Fruit fly (Drosophila melanogaster) whole organism: ENCODE data around the gene CG5078.

Source experiments
- CG8478 ChIP-seq: fragments of >200 bp; optimal IDR thresholded peaks from 2 replicates; lab custom pipeline; 2018; ENCODE audit warnings: inconsistent platforms
- Dll ChIP-seq: fragments of >200 bp; optimal IDR thresholded peaks from 2 replicates; lab custom pipeline; 2017
- psq ChIP-seq: fragments of >200 bp; optimal IDR thresholded peaks from 2 replicates; lab custom pipeline; 2017

DNA sequence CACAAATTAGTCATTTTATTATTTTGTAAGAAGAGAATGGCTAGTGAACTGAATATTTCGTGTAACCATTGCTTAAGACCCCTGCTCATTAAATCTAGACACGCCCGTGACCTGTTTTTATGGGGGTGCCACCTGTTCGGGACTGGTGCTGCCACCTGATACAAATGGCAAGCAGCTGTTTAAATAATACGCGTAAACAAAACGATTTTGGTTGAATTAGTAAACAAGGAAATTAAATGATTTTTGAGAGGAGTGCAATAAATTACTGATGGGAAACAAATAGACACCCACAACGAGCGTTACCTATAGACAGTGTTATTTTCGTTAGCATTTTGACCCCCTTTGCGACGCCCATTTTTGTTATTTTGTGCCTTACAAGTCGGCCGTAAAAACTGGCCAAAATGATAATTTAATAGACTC, 31.0 kb upstream of the CG5078 start:
- TF ChIP-seq CG8478 (lab: Kevin White, UChicago) (no peak), Dll (no peak), psq (lab: Kevin White, UChicago) (no peak)
